Worm (Caenorhabditis elegans) whole organism, L3 larva: ENCODE results near the gene fbxb-18.

Source experiments
- fos-1 ChIP-seq: fragments of 150-350 bp; optimal IDR thresholded peaks from 2 replicates; lab custom pipeline; 2014; ENCODE audit warnings: missing biosample characterization, missing genetic modification characterization
- lin-15B ChIP-seq: fragments of 150-350 bp; optimal IDR thresholded peaks from 2 replicates; lab custom pipeline; 2014; ENCODE audit warnings: missing biosample characterization, missing genetic modification characterization
- pqm-1 ChIP-seq: fragments of 150-350 bp; optimal IDR thresholded peaks from 2 replicates; lab custom pipeline; 2017; ENCODE audit warnings: missing biosample characterization, missing genetic modification characterization, inconsistent platforms
- ztf-11 ChIP-seq: fragments of 150-350 bp; optimal IDR thresholded peaks from 2 replicates; lab custom pipeline; 2014; ENCODE audit warnings: missing biosample characterization, missing genetic modification characterization

DNA sequence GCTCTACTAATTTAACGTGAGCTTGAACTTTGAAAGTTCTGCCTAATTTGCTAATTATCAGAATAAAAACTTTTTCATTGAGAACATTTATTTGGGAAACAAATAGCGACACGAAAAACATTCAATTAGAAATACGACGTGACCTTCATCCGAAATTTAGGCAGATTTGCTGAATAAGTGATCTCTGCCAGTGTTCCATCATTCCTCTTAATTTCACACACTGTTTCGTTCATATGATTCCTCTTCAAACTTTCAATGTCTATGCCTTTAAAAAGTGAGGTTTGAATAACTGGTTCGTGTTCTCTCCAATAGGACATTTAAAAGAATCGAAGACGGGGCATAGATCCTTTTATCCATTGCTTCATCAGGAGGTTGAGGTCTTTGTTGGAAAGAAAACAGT, 38.2 kb downstream of the fbxb-18 start, which contains the start of gene fbxb-20:
- TF ChIP-seq pqm-1 (tag; lab: Kevin White, UChicago): no peak
- no peak for TF ChIP-seq ztf-11
- TF ChIP-seq fos-1 (tag; lab: Kevin White, UChicago): no peak
- TF ChIP-seq lin-15B (tag; lab: Kevin White, UChicago): no peak
